Worm (Caenorhabditis elegans) whole organism, L1 larva: ENCODE data around the gene srh-105.

Experiments
- C04F5.9 ChIP-seq: sonication (generic microtip); optimal IDR thresholded peaks from 2 replicates; lab custom pipeline; 2016; ENCODE audit warnings: missing genetic modification characterization, missing compliant biosample characterization
- C16A3.4 ChIP-seq: fragments of 150-350 bp; optimal IDR thresholded peaks from 2 replicates; lab custom pipeline; 2014; ENCODE audit warnings: missing biosample characterization, missing genetic modification characterization
- C34B4.2 ChIP-seq: sonication (generic microtip); optimal IDR thresholded peaks from 2 replicates; lab custom pipeline; 2017; ENCODE audit warnings: mild to moderate bottlenecking, missing genetic modification characterization, missing compliant biosample characterization
- Y116A8C.19 ChIP-seq: sonication (generic microtip); optimal IDR thresholded peaks from 2 replicates; lab custom pipeline; 2016; ENCODE audit warnings: missing compliant biosample characterization, missing genetic modification characterization, borderline replicate concordance
- aha-1 ChIP-seq: fragments of 150-350 bp; optimal IDR thresholded peaks from 2 replicates; lab custom pipeline; 2014; ENCODE audit warnings: missing biosample characterization, missing genetic modification characterization
- ama-1 ChIP-seq: fragments of 150-350 bp; optimal IDR thresholded peaks from 2 replicates; lab custom pipeline; 2014
- ceh-63 ChIP-seq: fragments of 200-800 bp; sonication (Bioruptor generic); optimal IDR thresholded peaks from 2 replicates; lab custom pipeline; 2018; ENCODE audit warnings: mild to moderate bottlenecking, missing genetic modification characterization, missing compliant biosample characterization
- ceh-82 ChIP-seq, 3 experiments: fragments of 150-350 bp in 1 of 3; sonication (generic microtip) in 2 of 3; optimal IDR thresholded peaks; 2 replicates each; lab custom pipeline; 2014 to 2017; ENCODE audit warnings: missing biosample characterization in 3 of 3, missing genetic modification characterization in 3 of 3
- ceh-88 ChIP-seq: fragments of 200-800 bp; sonication (Bioruptor generic); IDR thresholded peaks from 2 replicates; pipeline ENCODE4 v1.3.6; 2022; ENCODE audit warnings: missing genetic modification characterization, missing compliant biosample characterization
- ceh-90 ChIP-seq: sonication (generic microtip); optimal IDR thresholded peaks from 2 replicates; lab custom pipeline; 2016; ENCODE audit warnings: missing genetic modification characterization, missing compliant biosample characterization
- ces-1 ChIP-seq: fragments of 150-350 bp; optimal IDR thresholded peaks from 2 replicates; lab custom pipeline; 2014; ENCODE audit warnings: missing biosample characterization, missing genetic modification reagents, missing genetic modification characterization
- dpl-1 ChIP-seq, 3 experiments: fragments of 150-350 bp in 2 of 3; sonication (generic microtip) in 1 of 3; optimal IDR thresholded peaks; 2 replicates each; lab custom pipeline; 2014 to 2017; ENCODE audit warnings: missing biosample characterization in 3 of 3, missing genetic modification characterization in 3 of 3, missing genetic modification reagents in 3 of 3
- dsc-1 ChIP-seq: sonication (generic microtip); optimal IDR thresholded peaks from 2 replicates; lab custom pipeline; 2016; ENCODE audit warnings: mild to moderate bottlenecking, missing genetic modification characterization, missing compliant biosample characterization
- efl-1 ChIP-seq, 4 experiments: fragments of 150-350 bp; optimal IDR thresholded peaks in 3 of 4; peaks in 1 of 4; 1 replicate in 1 of 4; 2 replicates in 3 of 4; lab custom pipeline; 2014; ENCODE audit warnings: missing biosample characterization in 2 of 4, missing genetic modification characterization in 2 of 4, missing genetic modification reagents in 2 of 4
- efl-3 ChIP-seq: fragments of 200-800 bp; sonication (Bioruptor generic); optimal IDR thresholded peaks from 2 replicates; lab custom pipeline; 2018; ENCODE audit warnings: mild to moderate bottlenecking, missing genetic modification characterization, missing compliant biosample characterization
- egl-13 ChIP-seq: sonication (generic microtip); optimal IDR thresholded peaks from 2 replicates; lab custom pipeline; 2016; ENCODE audit warnings: missing genotype, missing genetic modification reagents, missing genetic modification characterization, missing compliant biosample characterization
- elt-2 ChIP-seq: sonication (generic microtip); optimal IDR thresholded peaks from 2 replicates; lab custom pipeline; 2016; ENCODE audit warnings: missing genetic modification characterization, mild to moderate bottlenecking, inconsistent platforms, missing compliant biosample characterization, missing genetic modification reagents
- fkh-4 ChIP-seq: sonication (generic microtip); optimal IDR thresholded peaks from 2 replicates; lab custom pipeline; 2016; ENCODE audit warnings: missing compliant biosample characterization, missing genetic modification characterization, borderline replicate concordance
- fkh-8 ChIP-seq: sonication (generic microtip); optimal IDR thresholded peaks from 2 replicates; lab custom pipeline; 2016; ENCODE audit warnings: mild to moderate bottlenecking, missing genetic modification characterization, missing compliant biosample characterization
- hlh-17 ChIP-seq: fragments of 200-800 bp; sonication (Bioruptor generic); optimal IDR thresholded peaks from 2 replicates; lab custom pipeline; 2018; ENCODE audit warnings: missing genetic modification characterization, mild to moderate bottlenecking, missing compliant biosample characterization, moderate library complexity, borderline replicate concordance
- hpl-2 ChIP-seq: fragments of 150-350 bp; optimal IDR thresholded peaks from 2 replicates; lab custom pipeline; 2014; ENCODE audit warnings: missing biosample characterization, missing genetic modification reagents, missing genetic modification characterization
- irx-1 ChIP-seq: sonication (generic microtip); optimal IDR thresholded peaks from 2 replicates; lab custom pipeline; 2016; ENCODE audit warnings: missing genetic modification characterization, missing compliant biosample characterization
- isw-1 ChIP-seq: fragments of 200-800 bp; sonication (Bioruptor generic); IDR thresholded peaks from 2 replicates; pipeline ENCODE4 v1.3.6; 2022; ENCODE audit warnings: missing genetic modification characterization, missing compliant biosample characterization
- lin-13 ChIP-seq: fragments of 150-350 bp; optimal IDR thresholded peaks from 2 replicates; lab custom pipeline; 2014; ENCODE audit warnings: missing biosample characterization, missing genetic modification reagents, missing genetic modification characterization
- lin-15B ChIP-seq: fragments of 150-350 bp; sonication (generic microtip); optimal IDR thresholded peaks from 3 replicates; lab custom pipeline; 2014; ENCODE audit warnings: missing biosample characterization, missing genetic modification characterization
- lin-35 ChIP-seq, 2 experiments: fragments of 150-350 bp; optimal IDR thresholded peaks; 2 replicates each; lab custom pipeline; 2014; ENCODE audit warnings: missing biosample characterization in 2 of 2, missing genetic modification characterization in 2 of 2, missing genetic modification reagents in 2 of 2
- lsy-2 ChIP-seq, 2 experiments: fragments of 150-350 bp; optimal IDR thresholded peaks; 2 replicates each; lab custom pipeline; 2014; ENCODE audit warnings: missing biosample characterization in 2 of 2, missing genetic modification characterization in 2 of 2
- mab-9 ChIP-seq: fragments of 200-800 bp; sonication (Bioruptor generic); IDR thresholded peaks from 2 replicates; pipeline ENCODE4 v1.3.6; 2022; ENCODE audit warnings: missing genetic modification reagents, missing genetic modification characterization, missing compliant biosample characterization
- mep-1 ChIP-seq: fragments of 150-350 bp; optimal IDR thresholded peaks from 2 replicates; lab custom pipeline; 2014; ENCODE audit warnings: missing biosample characterization, missing genetic modification characterization
- nhr-20 ChIP-seq: sonication (generic microtip); optimal IDR thresholded peaks from 2 replicates; lab custom pipeline; 2016; ENCODE audit warnings: mild to moderate bottlenecking, missing genetic modification characterization, missing compliant biosample characterization
- nhr-237 ChIP-seq: fragments of 150-350 bp; optimal IDR thresholded peaks from 2 replicates; lab custom pipeline; 2014; ENCODE audit warnings: missing biosample characterization, missing genetic modification characterization
- nhr-28 ChIP-seq: fragments of 150-350 bp; optimal IDR thresholded peaks from 2 replicates; lab custom pipeline; 2014; ENCODE audit warnings: missing biosample characterization, missing genetic modification characterization
- nhr-71 ChIP-seq: sonication (generic microtip); optimal IDR thresholded peaks from 2 replicates; lab custom pipeline; 2016; ENCODE audit warnings: mild to moderate bottlenecking, missing genetic modification characterization, moderate library complexity, missing compliant biosample characterization
- nhr-77 ChIP-seq: fragments of 150-350 bp; optimal IDR thresholded peaks from 2 replicates; lab custom pipeline; 2014; ENCODE audit warnings: missing biosample characterization, missing genetic modification characterization
- nhr-85 ChIP-seq: sonication (generic microtip); peaks from one replicate; lab custom pipeline; 2016; ENCODE audit warnings: missing genetic modification characterization, inconsistent platforms, missing compliant biosample characterization
- nhr-90 ChIP-seq: sonication (generic microtip); optimal IDR thresholded peaks from 2 replicates; lab custom pipeline; 2016; ENCODE audit warnings: mild to moderate bottlenecking, missing genetic modification characterization, missing compliant biosample characterization; ENCODE audit not compliant: poor library complexity
- pag-3 ChIP-seq: sonication (generic microtip); optimal IDR thresholded peaks from 2 replicates; lab custom pipeline; 2017; ENCODE audit warnings: missing genetic modification characterization, mild to moderate bottlenecking, missing compliant biosample characterization, antibody characterized with exemption, borderline replicate concordance; ENCODE audit not compliant: insufficient read depth
- pax-3 ChIP-seq: fragments of 200-800 bp; sonication (Bioruptor generic); optimal IDR thresholded peaks from 2 replicates; lab custom pipeline; 2018; ENCODE audit warnings: mild to moderate bottlenecking, missing genetic modification characterization, moderate library complexity, missing compliant biosample characterization
- snpc-4 ChIP-seq: fragments of 150-350 bp; optimal IDR thresholded peaks from 2 replicates; lab custom pipeline; 2014; ENCODE audit warnings: missing biosample characterization, missing genetic modification characterization
- snu-23 ChIP-seq: sonication (generic microtip); optimal IDR thresholded peaks from 2 replicates; lab custom pipeline; 2016; ENCODE audit warnings: missing genetic modification characterization, missing compliant biosample characterization
- sptf-1 ChIP-seq: fragments of 150-350 bp; optimal IDR thresholded peaks from 2 replicates; lab custom pipeline; 2014; ENCODE audit warnings: missing biosample characterization, missing genetic modification characterization
- swsn-7 ChIP-seq: sonication (generic microtip); optimal IDR thresholded peaks from 2 replicates; lab custom pipeline; 2016; ENCODE audit warnings: missing genetic modification characterization, missing compliant biosample characterization
- tbx-2 ChIP-seq: sonication (generic microtip); optimal IDR thresholded peaks from 2 replicates; lab custom pipeline; 2016; ENCODE audit warnings: missing genetic modification characterization, missing compliant biosample characterization
- tlp-1 ChIP-seq: fragments of 150-350 bp; optimal IDR thresholded peaks from 2 replicates; lab custom pipeline; 2014; ENCODE audit warnings: missing biosample characterization, missing genetic modification characterization
- unc-62 ChIP-seq: fragments of 150-350 bp; optimal IDR thresholded peaks from 2 replicates; lab custom pipeline; 2014; ENCODE audit warnings: missing biosample characterization, missing genetic modification reagents, missing genetic modification characterization
- unc-98 ChIP-seq: fragments of 200-800 bp; sonication (Bioruptor generic); IDR thresholded peaks from 2 replicates; pipeline ENCODE4 v1.3.6; 2022; ENCODE audit warnings: missing genetic modification characterization, missing compliant biosample characterization
- xbp-1 ChIP-seq: sonication (generic microtip); optimal IDR thresholded peaks from 2 replicates; lab custom pipeline; 2016; ENCODE audit warnings: missing genetic modification characterization, missing compliant biosample characterization
- zag-1 ChIP-seq: fragments of 150-350 bp; optimal IDR thresholded peaks from 2 replicates; lab custom pipeline; 2014; ENCODE audit warnings: missing biosample characterization, missing genetic modification characterization
- ztf-11 ChIP-seq, 2 experiments: sonication (generic microtip); optimal IDR thresholded peaks; 2 replicates each; lab custom pipeline; 2016 to 2017; ENCODE audit warnings: missing genetic modification characterization in 2 of 2, missing biosample characterization in 1 of 2, missing compliant biosample characterization in 1 of 2

srh-105 gene

ce11 chrII:484328-484916 is 24.7 kb downstream of the srh-105 start, which contains the start of the genes gldi-1 and prp-21:
gldi-1 (minus strand) TSS chrII:484378.
prp-21 (plus strand) TSS chrII:484866.
- TF ChIP-seq fkh-4 (peak; percentile 55), unc-98 (GFP tag; lab: Robert Waterston, UW) (no peak), isw-1 (GFP tag; lab: Robert Waterston, UW) (peak; percentile 24; the same call in 1 of the 2 replicates), pax-3 (tag; lab: Kevin White, UChicago) (peak; percentile 6), nhr-85 (tag; lab: Kevin White, UChicago) (peak; percentile 79), lsy-2 (tag; optimal IDR thresholded peaks at IDR 0.05; lab: Kevin White, UChicago) (peak; percentile 52 to 65), lin-15B (tag; lab: Kevin White, UChicago) (peak; percentile 49), lin-35 (GFP tag; optimal IDR thresholded peaks at IDR 0.05; lab: Kevin White, UChicago) (peak; percentile 48 to 51), nhr-71 (tag; lab: Kevin White, UChicago) (peak; percentile 57), C16A3.4 (tag; lab: Kevin White, UChicago) (peak; percentile 6), efl-1 (optimal IDR thresholded peaks at IDR 0.05; lab: Kevin White, UChicago) (peak; percentile 31 to 42), efl-1 (GFP tag; optimal IDR thresholded peaks at IDR 0.05 in 1 of 2; lab: Kevin White, UChicago) (peak; percentile 54 to 87), dpl-1 (GFP tag; optimal IDR thresholded peaks at IDR 0.05; lab: Kevin White, UChicago) (peak; percentile 29 to 62 (median 41)), egl-13 (tag; lab: Kevin White, UChicago) (peak; percentile 11), ceh-90 (peak; percentile 79), nhr-20 (tag; lab: Kevin White, UChicago) (peak; percentile 34), mep-1 (tag; lab: Kevin White, UChicago) (peak; percentile 16), unc-62 (no peak), ceh-88 (GFP tag; lab: Robert Waterston, UW) (no peak), zag-1 (tag; lab: Kevin White, UChicago) (no peak), snu-23 (GFP tag; lab: Kevin White, UChicago) (peak; percentile 39), swsn-7 (tag; lab: Kevin White, UChicago) (peak; percentile 22), pag-3 (tag; lab: Kevin White, UChicago) (no peak), dsc-1 (tag; lab: Kevin White, UChicago) (no peak), fkh-8 (tag; lab: Kevin White, UChicago) (peak; percentile 45), ztf-11 (tag; optimal IDR thresholded peaks at IDR 0.05; lab: Kevin White, UChicago) (peak in 1 of 2 experiments; percentile 63), tbx-2 (tag; lab: Kevin White, UChicago) (peak; percentile 37), irx-1 (tag; lab: Kevin White, UChicago) (peak; percentile 74), ceh-63 (GFP tag; lab: Kevin White, UChicago) (no peak), snpc-4 (tag; lab: Kevin White, UChicago) (no peak), C34B4.2 (no peak), nhr-90 (tag; lab: Kevin White, UChicago) (peak; percentile 3), C04F5.9 (tag; lab: Kevin White, UChicago) (no peak), nhr-237 (tag; lab: Kevin White, UChicago) (no peak), sptf-1 (tag; lab: Kevin White, UChicago) (no peak), xbp-1 (tag; lab: Kevin White, UChicago) (peak; percentile 35)

DNA sequence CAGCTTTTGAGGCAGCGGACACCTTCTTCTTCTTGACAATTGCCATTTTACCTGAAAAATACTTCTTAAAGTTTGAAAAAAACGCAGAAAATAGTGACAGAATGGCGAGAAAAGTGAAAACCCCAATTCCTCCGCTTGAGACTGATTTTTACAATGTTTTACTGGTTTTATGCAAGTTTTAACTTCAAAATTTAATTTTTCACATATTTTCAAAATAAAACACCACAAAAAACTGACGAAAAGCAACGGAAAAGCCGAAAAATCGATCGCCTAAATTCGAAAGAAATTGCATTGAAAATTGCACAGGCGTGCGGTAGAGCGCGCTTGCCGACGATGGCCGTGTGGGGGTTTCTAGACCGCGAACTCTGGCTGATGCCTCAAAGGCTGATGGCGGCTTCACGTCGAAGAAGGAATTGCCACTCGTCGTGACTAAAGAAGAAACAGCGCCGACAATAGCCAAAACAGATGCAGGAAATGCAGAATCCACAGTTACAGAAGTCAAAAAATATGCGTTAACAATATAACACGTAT is 33.2 kb downstream of the srh-105 start, which contains the start of gene nsun-1:
TSS of gene nsun-1 (minus strand) at position 51 of the 531 bp plus-strand sequence.
- TF ChIP-seq tlp-1: no peak
- peak; percentile 1 to 83 (median 42) for TF ChIP-seq ceh-82 (tag; optimal IDR thresholded peaks at IDR 0.05; lab: Kevin White, UChicago)
- peak; percentile 28 for TF ChIP-seq pax-3 (tag; lab: Kevin White, UChicago)
- TF ChIP-seq unc-62: no peak
- no peak for TF ChIP-seq efl-3 (GFP tag; lab: Kevin White, UChicago)
- TF ChIP-seq hlh-17: no peak
- no peak for TF ChIP-seq nhr-20 (tag; lab: Kevin White, UChicago)
- peak; percentile 52 for TF ChIP-seq snu-23 (GFP tag; lab: Kevin White, UChicago)
- no peak for TF ChIP-seq dsc-1 (tag; lab: Kevin White, UChicago)
- no peak for TF ChIP-seq Y116A8C.19 (tag; lab: Kevin White, UChicago)
- no peak for TF ChIP-seq hpl-2 (GFP tag; lab: Kevin White, UChicago)
- TF ChIP-seq ces-1 (GFP tag; lab: Kevin White, UChicago): no peak
- TF ChIP-seq aha-1 (tag; lab: Kevin White, UChicago): no peak
- TF ChIP-seq tbx-2 (tag; lab: Kevin White, UChicago): peak; percentile 64
- no peak for TF ChIP-seq lin-13 (GFP tag; lab: Kevin White, UChicago)
- no peak for TF ChIP-seq nhr-28 (tag; lab: Kevin White, UChicago)
- no peak for TF ChIP-seq ama-1 (lab: Kevin White, UChicago)
- no peak for TF ChIP-seq mab-9 (GFP tag; lab: Robert Waterston, UW)
- TF ChIP-seq nhr-77 (tag; lab: Kevin White, UChicago): no peak
- no peak for TF ChIP-seq elt-2 (tag; lab: Kevin White, UChicago)
